Worm (Caenorhabditis elegans) whole organism, L1 larva: ENCODE data around the gene F11E6.6.
A peak's percentile ranks its signal among the peaks of the same experiment; 100 is the strongest.

Experiments
- aly-2 ChIP-seq: fragments of 150-350 bp; optimal IDR thresholded peaks from 2 replicates; lab custom pipeline; 2014; ENCODE audit warnings: missing biosample characterization, missing genetic modification characterization
- ama-1 ChIP-seq: fragments of 150-350 bp; optimal IDR thresholded peaks from 2 replicates; lab custom pipeline; 2014
- blmp-1 ChIP-seq: fragments of 150-350 bp; optimal IDR thresholded peaks from 2 replicates; lab custom pipeline; 2014; ENCODE audit warnings: missing biosample characterization, missing genetic modification characterization
- ceh-63 ChIP-seq: fragments of 200-800 bp; sonication (Bioruptor generic); optimal IDR thresholded peaks from 2 replicates; lab custom pipeline; 2018; ENCODE audit warnings: mild to moderate bottlenecking, missing genetic modification characterization, missing compliant biosample characterization
- ceh-82 ChIP-seq, 3 experiments: fragments of 150-350 bp in 1 of 3; sonication (generic microtip) in 2 of 3; optimal IDR thresholded peaks; 2 replicates each; lab custom pipeline; 2014 to 2017; ENCODE audit warnings: missing biosample characterization in 3 of 3, missing genetic modification characterization in 3 of 3
- ceh-88 ChIP-seq: fragments of 200-800 bp; sonication (Bioruptor generic); IDR thresholded peaks from 2 replicates; pipeline ENCODE4 v1.3.6; 2022; ENCODE audit warnings: missing genetic modification characterization, missing compliant biosample characterization
- ceh-90 ChIP-seq: sonication (generic microtip); optimal IDR thresholded peaks from 2 replicates; lab custom pipeline; 2016; ENCODE audit warnings: missing genetic modification characterization, missing compliant biosample characterization
- ces-1 ChIP-seq: fragments of 150-350 bp; optimal IDR thresholded peaks from 2 replicates; lab custom pipeline; 2014; ENCODE audit warnings: missing biosample characterization, missing genetic modification reagents, missing genetic modification characterization
- dsc-1 ChIP-seq: sonication (generic microtip); optimal IDR thresholded peaks from 2 replicates; lab custom pipeline; 2016; ENCODE audit warnings: mild to moderate bottlenecking, missing genetic modification characterization, missing compliant biosample characterization
- efl-1 ChIP-seq, 4 experiments: fragments of 150-350 bp; optimal IDR thresholded peaks in 3 of 4; peaks in 1 of 4; 1 replicate in 1 of 4; 2 replicates in 3 of 4; lab custom pipeline; 2014; ENCODE audit warnings: missing biosample characterization in 2 of 4, missing genetic modification characterization in 2 of 4, missing genetic modification reagents in 2 of 4
- efl-3 ChIP-seq: fragments of 200-800 bp; sonication (Bioruptor generic); optimal IDR thresholded peaks from 2 replicates; lab custom pipeline; 2018; ENCODE audit warnings: mild to moderate bottlenecking, missing genetic modification characterization, missing compliant biosample characterization
- elt-2 ChIP-seq: sonication (generic microtip); optimal IDR thresholded peaks from 2 replicates; lab custom pipeline; 2016; ENCODE audit warnings: missing genetic modification characterization, mild to moderate bottlenecking, inconsistent platforms, missing compliant biosample characterization, missing genetic modification reagents
- fkh-10 ChIP-seq: sonication (generic microtip); optimal IDR thresholded peaks from 2 replicates; lab custom pipeline; 2017; ENCODE audit warnings: missing biosample characterization, missing genetic modification reagents, missing genetic modification characterization
- fkh-8 ChIP-seq: sonication (generic microtip); optimal IDR thresholded peaks from 2 replicates; lab custom pipeline; 2016; ENCODE audit warnings: mild to moderate bottlenecking, missing genetic modification characterization, missing compliant biosample characterization
- fos-1 ChIP-seq: fragments of 150-350 bp; optimal IDR thresholded peaks from 2 replicates; lab custom pipeline; 2014; ENCODE audit warnings: missing biosample characterization, missing genetic modification characterization
- hpl-2 ChIP-seq: fragments of 150-350 bp; optimal IDR thresholded peaks from 2 replicates; lab custom pipeline; 2014; ENCODE audit warnings: missing biosample characterization, missing genetic modification reagents, missing genetic modification characterization
- isw-1 ChIP-seq: fragments of 200-800 bp; sonication (Bioruptor generic); IDR thresholded peaks from 2 replicates; pipeline ENCODE4 v1.3.6; 2022; ENCODE audit warnings: missing genetic modification characterization, missing compliant biosample characterization
- lin-14 ChIP-seq: fragments of 200-800 bp; sonication (Bioruptor generic); optimal IDR thresholded peaks from 2 replicates; lab custom pipeline; 2018; ENCODE audit warnings: mild to moderate bottlenecking, missing genetic modification characterization, moderate library complexity, missing compliant biosample characterization
- lin-35 ChIP-seq, 2 experiments: fragments of 150-350 bp; optimal IDR thresholded peaks; 2 replicates each; lab custom pipeline; 2014; ENCODE audit warnings: missing biosample characterization in 2 of 2, missing genetic modification characterization in 2 of 2, missing genetic modification reagents in 2 of 2
- lir-3 ChIP-seq: sonication (generic microtip); optimal IDR thresholded peaks from 2 replicates; lab custom pipeline; 2016; ENCODE audit warnings: mild to moderate bottlenecking, missing genetic modification characterization, moderate library complexity, missing compliant biosample characterization; ENCODE audit not compliant: poor library complexity
- lsy-2 ChIP-seq, 2 experiments: fragments of 150-350 bp; optimal IDR thresholded peaks; 2 replicates each; lab custom pipeline; 2014; ENCODE audit warnings: missing biosample characterization in 2 of 2, missing genetic modification characterization in 2 of 2
- mdl-1 ChIP-seq, 2 experiments: fragments of 150-350 bp; optimal IDR thresholded peaks; 2 replicates each; lab custom pipeline; 2014 to 2017; ENCODE audit warnings: missing biosample characterization in 2 of 2, missing genetic modification characterization in 2 of 2, inconsistent platforms in 1 of 2
- nhr-11 ChIP-seq: fragments of 150-350 bp; optimal IDR thresholded peaks from 2 replicates; lab custom pipeline; 2014; ENCODE audit warnings: missing biosample characterization, missing genetic modification characterization
- nhr-12 ChIP-seq: sonication (generic microtip); optimal IDR thresholded peaks from 2 replicates; lab custom pipeline; 2017; ENCODE audit warnings: missing biosample characterization, missing genetic modification characterization
- nhr-19 ChIP-seq: fragments of 200-800 bp; sonication (Bioruptor generic); conservative IDR thresholded peaks from 2 replicates; pipeline ENCODE4 v1.3.6; 2022; ENCODE audit warnings: missing genetic modification characterization, missing compliant biosample characterization
- nhr-20 ChIP-seq: sonication (generic microtip); optimal IDR thresholded peaks from 2 replicates; lab custom pipeline; 2016; ENCODE audit warnings: mild to moderate bottlenecking, missing genetic modification characterization, missing compliant biosample characterization
- nhr-237 ChIP-seq: fragments of 150-350 bp; optimal IDR thresholded peaks from 2 replicates; lab custom pipeline; 2014; ENCODE audit warnings: missing biosample characterization, missing genetic modification characterization
- nhr-47 ChIP-seq: sonication (generic microtip); optimal IDR thresholded peaks from 2 replicates; lab custom pipeline; 2016; ENCODE audit warnings: mild to moderate bottlenecking, missing genetic modification characterization, moderate library complexity, missing compliant biosample characterization
- nhr-84 ChIP-seq: sonication (generic microtip); optimal IDR thresholded peaks from 2 replicates; lab custom pipeline; 2017; ENCODE audit warnings: missing biosample characterization, missing genetic modification characterization
- nhr-85 ChIP-seq: sonication (generic microtip); peaks from one replicate; lab custom pipeline; 2016; ENCODE audit warnings: missing genetic modification characterization, inconsistent platforms, missing compliant biosample characterization
- pax-3 ChIP-seq: fragments of 200-800 bp; sonication (Bioruptor generic); optimal IDR thresholded peaks from 2 replicates; lab custom pipeline; 2018; ENCODE audit warnings: mild to moderate bottlenecking, missing genetic modification characterization, moderate library complexity, missing compliant biosample characterization
- rnt-1 ChIP-seq: sonication (generic microtip); optimal IDR thresholded peaks from 2 replicates; lab custom pipeline; 2016; ENCODE audit warnings: mild to moderate bottlenecking, missing genetic modification characterization, moderate library complexity, missing compliant biosample characterization
- skn-1 ChIP-seq: fragments of 150-350 bp; optimal IDR thresholded peaks from 2 replicates; lab custom pipeline; 2014; ENCODE audit warnings: missing biosample characterization, missing genetic modification characterization
- snu-23 ChIP-seq: sonication (generic microtip); optimal IDR thresholded peaks from 2 replicates; lab custom pipeline; 2016; ENCODE audit warnings: missing genetic modification characterization, missing compliant biosample characterization
- sptf-1 ChIP-seq: fragments of 150-350 bp; optimal IDR thresholded peaks from 2 replicates; lab custom pipeline; 2014; ENCODE audit warnings: missing biosample characterization, missing genetic modification characterization
- tbx-2 ChIP-seq: sonication (generic microtip); optimal IDR thresholded peaks from 2 replicates; lab custom pipeline; 2016; ENCODE audit warnings: missing genetic modification characterization, missing compliant biosample characterization
- tlp-1 ChIP-seq: fragments of 150-350 bp; optimal IDR thresholded peaks from 2 replicates; lab custom pipeline; 2014; ENCODE audit warnings: missing biosample characterization, missing genetic modification characterization
- unc-30 ChIP-seq: sonication (generic microtip); optimal IDR thresholded peaks from 2 replicates; lab custom pipeline; 2017; ENCODE audit warnings: missing biosample characterization, missing genetic modification characterization
- unc-62 ChIP-seq: fragments of 150-350 bp; optimal IDR thresholded peaks from 2 replicates; lab custom pipeline; 2014; ENCODE audit warnings: missing biosample characterization, missing genetic modification reagents, missing genetic modification characterization
- unc-86 ChIP-seq: sonication (generic microtip); optimal IDR thresholded peaks from 2 replicates; lab custom pipeline; 2016; ENCODE audit warnings: missing genetic modification characterization, missing compliant biosample characterization
- ztf-11 ChIP-seq, 2 experiments: sonication (generic microtip); optimal IDR thresholded peaks; 2 replicates each; lab custom pipeline; 2016 to 2017; ENCODE audit warnings: missing genetic modification characterization in 2 of 2, missing biosample characterization in 1 of 2, missing compliant biosample characterization in 1 of 2

F11E6.6 gene

ce11 chrIV:17470096-17470602 lies 4.4 kb upstream of the F11E6.6 start, which contains the start of gene F11E6.4:
TSS of gene F11E6.4 (minus strand) at chrIV:17470354.
- TF ChIP-seq nhr-85 (tag; lab: Kevin White, UChicago) (peak; percentile 62), lin-14 (GFP tag; lab: Kevin White, UChicago) (no peak), aly-2 (tag; lab: Kevin White, UChicago) (peak; percentile 17)

- TF ChIP-seq ama-1 (lab: Kevin White, UChicago) (no peak), ceh-63 (no peak), skn-1 (tag; lab: Kevin White, UChicago) (peak; percentile 14), nhr-12 (tag; lab: Kevin White, UChicago) (no peak), efl-3 (GFP tag; lab: Kevin White, UChicago) (no peak), efl-1 (optimal IDR thresholded peaks at IDR 0.05; lab: Kevin White, UChicago) (peak; percentile 6), efl-1 (GFP tag; optimal IDR thresholded peaks at IDR 0.05 in 1 of 2; lab: Kevin White, UChicago) (no peak), lin-14 (GFP tag; lab: Kevin White, UChicago) (peak; percentile 42), unc-30 (tag; lab: Kevin White, UChicago) (no peak)
Measured at ce11 chrIV:17467825-17468224, 2.0 kb upstream of the F11E6.6 start.

ce11 chrIV:17467325-17467724 lies 1.5 kb upstream of the F11E6.6 start, which contains the start of gene elo-2:
TSS of gene elo-2 (minus strand) at chrIV:17467408.
- TF ChIP-seq ceh-90 (tag; lab: Kevin White, UChicago) (no peak), efl-1 (optimal IDR thresholded peaks at IDR 0.05; lab: Kevin White, UChicago) (no peak), efl-1 (GFP tag; optimal IDR thresholded peaks at IDR 0.05 in 1 of 2; lab: Kevin White, UChicago) (peak in 1 of 2 experiments; percentile 68), elt-2 (tag; lab: Kevin White, UChicago) (peak; percentile 92), snu-23 (GFP tag; lab: Kevin White, UChicago) (no peak), lin-35 (GFP tag; optimal IDR thresholded peaks at IDR 0.05; lab: Kevin White, UChicago) (peak in 1 of 2 experiments; percentile 18), isw-1 (GFP tag; lab: Robert Waterston, UW) (no peak), lir-3 (no peak), unc-62 (GFP tag; lab: Kevin White, UChicago) (no peak)

ce11 chrIV:17463108-17463608 lies 2.6 kb downstream of the F11E6.6 start, which contains the start of gene F11E6.10:
TSS of gene F11E6.10 (minus strand) at chrIV:17463158.
- TF ChIP-seq nhr-84 (tag; lab: Kevin White, UChicago), result no peak
- TF ChIP-seq dsc-1 (tag; lab: Kevin White, UChicago), result peak; percentile 79
- no peak for TF ChIP-seq sptf-1 (tag; lab: Kevin White, UChicago)
- peak; percentile 64 for TF ChIP-seq pax-3 (tag; lab: Kevin White, UChicago)
- no peak for TF ChIP-seq tlp-1 (tag; lab: Kevin White, UChicago)
- TF ChIP-seq nhr-47 (tag; lab: Kevin White, UChicago), result peak; percentile 9
- TF ChIP-seq isw-1 (GFP tag; lab: Robert Waterston, UW), result no peak

- TF ChIP-seq tbx-2 (tag; lab: Kevin White, UChicago), result peak; percentile 36
- TF ChIP-seq fkh-10 (GFP tag; lab: Kevin White, UChicago), result no peak
- peak; percentile 57 to 95 for TF ChIP-seq lsy-2 (tag; optimal IDR thresholded peaks at IDR 0.05; lab: Kevin White, UChicago)
- TF ChIP-seq nhr-11, result no peak
- no peak for TF ChIP-seq ceh-88 (GFP tag; lab: Robert Waterston, UW)
- TF ChIP-seq nhr-85 (tag; lab: Kevin White, UChicago), result peak; percentile 5
- no peak for TF ChIP-seq lin-14 (GFP tag; lab: Kevin White, UChicago)
- TF ChIP-seq efl-1 (optimal IDR thresholded peaks at IDR 0.05; lab: Kevin White, UChicago), result peak; percentile 93 to 94
- TF ChIP-seq efl-1 (GFP tag; optimal IDR thresholded peaks at IDR 0.05 in 1 of 2; lab: Kevin White, UChicago), result peak; percentile 93 to 99
- TF ChIP-seq rnt-1 (tag; lab: Kevin White, UChicago), result peak; percentile 54
- peak; percentile 42 for TF ChIP-seq blmp-1 (tag; lab: Kevin White, UChicago)
- TF ChIP-seq unc-86 (tag; lab: Kevin White, UChicago), result no peak
- TF ChIP-seq mdl-1 (tag; optimal IDR thresholded peaks at IDR 0.05; lab: Kevin White, UChicago), result no peak
- TF ChIP-seq fkh-8 (tag; lab: Kevin White, UChicago), result peak; percentile 33
- no peak for TF ChIP-seq tlp-1 (tag; lab: Kevin White, UChicago)
- TF ChIP-seq ces-1 (GFP tag; lab: Kevin White, UChicago), result no peak
- TF ChIP-seq ceh-82 (tag; optimal IDR thresholded peaks at IDR 0.05; lab: Kevin White, UChicago), result peak in 1 of 3 experiments; percentile 57
- peak; percentile 44 for TF ChIP-seq nhr-20 (tag; lab: Kevin White, UChicago)
- no peak for TF ChIP-seq nhr-237 (tag; lab: Kevin White, UChicago)
- no peak for TF ChIP-seq nhr-19
- TF ChIP-seq lir-3, result no peak
- TF ChIP-seq dsc-1 (tag; lab: Kevin White, UChicago), result peak; percentile 22
- peak; percentile 19 for TF ChIP-seq fos-1 (tag; lab: Kevin White, UChicago)
- peak; percentile 6 for TF ChIP-seq hpl-2
- TF ChIP-seq ztf-11 (tag; optimal IDR thresholded peaks at IDR 0.05; lab: Kevin White, UChicago), result no peak
- peak; percentile 91 to 97 for TF ChIP-seq lin-35 (GFP tag; optimal IDR thresholded peaks at IDR 0.05; lab: Kevin White, UChicago)
- TF ChIP-seq nhr-47 (tag; lab: Kevin White, UChicago), result peak; percentile 56
- peak; percentile 59 for TF ChIP-seq snu-23 (GFP tag; lab: Kevin White, UChicago)
Measured at ce11 chrIV:17461222-17461707, 4.5 kb downstream of the F11E6.6 start, which contains the start of gene rif-1.1. TSS of gene rif-1.1 (minus strand) at chrIV:17461272.
